Worm (Caenorhabditis elegans): ENCODE measurements around the gene H03E18.1.

H03E18.1 gene

ce11 chrX:8550099-8550498, 42.4 kb downstream of the H03E18.1 start (continued):
- TF ChIP-seq snpc-1.1 (tag; optimal IDR thresholded peaks at IDR 0.05; ENCODE audit: insufficient read depth) (no peak), bed-2 (GFP tag; IDR thresholded peaks at IDR 0.05) (no peak), rcor-1 (GFP tag; IDR thresholded peaks at IDR 0.05) (no peak), chd-7 (tag; optimal IDR thresholded peaks at IDR 0.05) (peak; percentile 31), gei-17 (GFP tag; optimal IDR thresholded peaks at IDR 0.05) (peak; percentile 29), ztf-22 (GFP tag; optimal IDR thresholded peaks at IDR 0.05) (peak; percentile 16), ZK185.1 (tag; optimal IDR thresholded peaks at IDR 0.05; ENCODE audit: poor library complexity, severe bottlenecking) (no peak), die-1 (tag; optimal IDR thresholded peaks at IDR 0.05) (peak; percentile 26), akir-1 (GFP tag; optimal IDR thresholded peaks at IDR 0.05) (no peak), K11D2.4 (GFP tag; IDR thresholded peaks at IDR 0.05) (0 out of 2 replicates have a peak, but pooled peaks have one; percentile 40), atf-7 (tag; optimal IDR thresholded peaks at IDR 0.05) (peak; percentile 45), C06A6.2 (GFP tag; conservative IDR thresholded peaks at IDR 0.05) (peak; percentile 35; the same call in 1 of the 2 replicates), mel-28 (tag; optimal IDR thresholded peaks at IDR 0.05; ENCODE audit: borderline replicate concordance) (no peak), mcd-1 (GFP tag; IDR thresholded peaks at IDR 0.05) (peak; percentile 30; the same call in 1 of the 2 replicates), F39B2.1 (GFP tag; IDR thresholded peaks at IDR 0.05) (no peak), snpc-3.4 (tag; optimal IDR thresholded peaks at IDR 0.05) (peak; percentile 14), pbrm-1 (GFP tag; IDR thresholded peaks at IDR 0.05) (no peak), madf-10 (tag; optimal IDR thresholded peaks at IDR 0.05) (peak; percentile 1), efl-1 (GFP tag; optimal IDR thresholded peaks at IDR 0.05) (no peak), Y67H2A.10 (GFP tag; conservative IDR thresholded peaks at IDR 0.05) (no peak), F55B11.4 (tag; optimal IDR thresholded peaks at IDR 0.05; ENCODE audit: borderline replicate concordance, insufficient read depth) (no peak), lin-26 (GFP tag; IDR thresholded peaks at IDR 0.05) (peak; percentile 38; the same call in 1 of the 2 replicates), sptf-2 (GFP tag; optimal IDR thresholded peaks at IDR 0.05) (peak; percentile 27), F23B12.7 (tag; optimal IDR thresholded peaks at IDR 0.05; ENCODE audit: insufficient read depth) (no peak)

DNA sequence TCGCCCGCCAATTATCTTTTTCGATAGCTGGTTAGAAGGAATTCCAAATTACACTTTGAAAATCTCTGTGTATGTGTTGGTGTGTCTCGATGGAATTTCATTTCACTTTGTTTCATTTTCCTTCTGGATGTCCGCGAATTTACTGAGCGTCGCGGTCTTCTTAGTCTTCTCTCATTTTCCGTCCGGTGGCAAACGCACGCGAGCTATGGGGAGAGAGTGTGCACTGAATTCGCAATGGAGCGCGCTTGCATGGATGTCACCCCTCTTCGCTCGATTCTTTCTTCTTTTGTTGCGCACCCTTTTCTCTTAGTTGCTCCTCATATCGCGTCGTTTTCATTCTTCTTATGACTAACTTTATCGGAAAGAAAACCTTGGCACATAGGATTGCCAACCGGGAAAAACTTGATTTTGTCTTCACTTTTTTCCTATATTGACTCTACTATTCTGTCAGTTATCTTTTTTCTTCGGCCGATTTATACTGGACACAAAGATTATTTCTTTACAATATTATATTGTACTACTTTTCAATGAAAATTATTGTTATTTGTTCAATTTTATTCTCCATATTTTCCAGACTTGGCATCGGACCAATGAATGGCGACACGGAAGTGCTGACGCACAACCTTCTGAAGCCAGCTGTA, 44.1 kb downstream of the H03E18.1 start, which contains the start of gene dhhc-14:
TSS of gene dhhc-14 (plus strand) at position 591 of the 641 bp plus-strand sequence.
- TF ChIP-seq cebp-1 (GFP tag; IDR thresholded peaks at IDR 0.05) (no peak), cebp-1 (tag; optimal IDR thresholded peaks at IDR 0.05) (peak; percentile 26), egl-18 (GFP tag; IDR thresholded peaks at IDR 0.05) (0 out of 2 replicates have a peak, but pooled peaks have one; percentile 27), mcd-1 (GFP tag; IDR thresholded peaks at IDR 0.05) (peak; percentile 84), K12H6.12 (tag; optimal IDR thresholded peaks at IDR 0.05) (peak; percentile 10), nhr-27 (tag; optimal IDR thresholded peaks at IDR 0.05) (no peak), zfh-2 (GFP tag; conservative IDR thresholded peaks at IDR 0.05) (peak; percentile 51; the same call in 1 of the 2 replicates), bed-2 (GFP tag; IDR thresholded peaks at IDR 0.05) (no peak)

- no peak for TF ChIP-seq hlh-26 (GFP tag; conservative IDR thresholded peaks at IDR 0.05)
- no peak for TF ChIP-seq lir-1 (GFP tag; conservative IDR thresholded peaks at IDR 0.05)
- no peak for TF ChIP-seq athp-1 (tag; optimal IDR thresholded peaks at IDR 0.05)
- TF ChIP-seq aptf-3 (GFP tag; IDR thresholded peaks at IDR 0.05): no peak
These were observed 46.4 kb downstream of the H03E18.1 start for ce11 chrX:8554029-8554428.

All from whole organism, young adult.